Worm (Caenorhabditis elegans) whole organism, L1 larva: ENCODE data around the gene F26F4.5.

Source experiments
- C04F5.9 ChIP-seq: sonication (generic microtip); optimal IDR thresholded peaks from 2 replicates; lab custom pipeline; 2016; ENCODE audit warnings: missing genetic modification characterization, missing compliant biosample characterization
- F16B12.6 ChIP-seq: fragments of 150-350 bp; optimal IDR thresholded peaks from 2 replicates; lab custom pipeline; 2014; ENCODE audit warnings: missing biosample characterization, missing genetic modification characterization
- Y116A8C.19 ChIP-seq: sonication (generic microtip); optimal IDR thresholded peaks from 2 replicates; lab custom pipeline; 2016; ENCODE audit warnings: missing compliant biosample characterization, missing genetic modification characterization, borderline replicate concordance
- aly-2 ChIP-seq: fragments of 150-350 bp; optimal IDR thresholded peaks from 2 replicates; lab custom pipeline; 2014; ENCODE audit warnings: missing biosample characterization, missing genetic modification characterization
- ceh-88 ChIP-seq: fragments of 200-800 bp; sonication (Bioruptor generic); IDR thresholded peaks from 2 replicates; pipeline ENCODE4 v1.3.6; 2022; ENCODE audit warnings: missing genetic modification characterization, missing compliant biosample characterization
- ceh-90 ChIP-seq: sonication (generic microtip); optimal IDR thresholded peaks from 2 replicates; lab custom pipeline; 2016; ENCODE audit warnings: missing genetic modification characterization, missing compliant biosample characterization
- ces-1 ChIP-seq: fragments of 150-350 bp; optimal IDR thresholded peaks from 2 replicates; lab custom pipeline; 2014; ENCODE audit warnings: missing biosample characterization, missing genetic modification reagents, missing genetic modification characterization
- dpl-1 ChIP-seq, 3 experiments: fragments of 150-350 bp in 2 of 3; sonication (generic microtip) in 1 of 3; optimal IDR thresholded peaks; 2 replicates each; lab custom pipeline; 2014 to 2017; ENCODE audit warnings: missing biosample characterization in 3 of 3, missing genetic modification characterization in 3 of 3, missing genetic modification reagents in 3 of 3
- dsc-1 ChIP-seq: sonication (generic microtip); optimal IDR thresholded peaks from 2 replicates; lab custom pipeline; 2016; ENCODE audit warnings: mild to moderate bottlenecking, missing genetic modification characterization, missing compliant biosample characterization
- efl-1 ChIP-seq, 4 experiments: fragments of 150-350 bp; optimal IDR thresholded peaks in 3 of 4; peaks in 1 of 4; 1 replicate in 1 of 4; 2 replicates in 3 of 4; lab custom pipeline; 2014; ENCODE audit warnings: missing biosample characterization in 2 of 4, missing genetic modification characterization in 2 of 4, missing genetic modification reagents in 2 of 4
- efl-3 ChIP-seq: fragments of 200-800 bp; sonication (Bioruptor generic); optimal IDR thresholded peaks from 2 replicates; lab custom pipeline; 2018; ENCODE audit warnings: mild to moderate bottlenecking, missing genetic modification characterization, missing compliant biosample characterization
- egl-13 ChIP-seq: sonication (generic microtip); optimal IDR thresholded peaks from 2 replicates; lab custom pipeline; 2016; ENCODE audit warnings: missing genotype, missing genetic modification reagents, missing genetic modification characterization, missing compliant biosample characterization
- fkh-4 ChIP-seq: sonication (generic microtip); optimal IDR thresholded peaks from 2 replicates; lab custom pipeline; 2016; ENCODE audit warnings: missing compliant biosample characterization, missing genetic modification characterization, borderline replicate concordance
- fkh-8 ChIP-seq: sonication (generic microtip); optimal IDR thresholded peaks from 2 replicates; lab custom pipeline; 2016; ENCODE audit warnings: mild to moderate bottlenecking, missing genetic modification characterization, missing compliant biosample characterization
- fos-1 ChIP-seq: fragments of 150-350 bp; optimal IDR thresholded peaks from 2 replicates; lab custom pipeline; 2014; ENCODE audit warnings: missing biosample characterization, missing genetic modification characterization
- irx-1 ChIP-seq: sonication (generic microtip); optimal IDR thresholded peaks from 2 replicates; lab custom pipeline; 2016; ENCODE audit warnings: missing genetic modification characterization, missing compliant biosample characterization
- isw-1 ChIP-seq: fragments of 200-800 bp; sonication (Bioruptor generic); IDR thresholded peaks from 2 replicates; pipeline ENCODE4 v1.3.6; 2022; ENCODE audit warnings: missing genetic modification characterization, missing compliant biosample characterization
- lin-14 ChIP-seq: fragments of 200-800 bp; sonication (Bioruptor generic); optimal IDR thresholded peaks from 2 replicates; lab custom pipeline; 2018; ENCODE audit warnings: mild to moderate bottlenecking, missing genetic modification characterization, moderate library complexity, missing compliant biosample characterization
- lin-15B ChIP-seq: fragments of 150-350 bp; sonication (generic microtip); optimal IDR thresholded peaks from 3 replicates; lab custom pipeline; 2014; ENCODE audit warnings: missing biosample characterization, missing genetic modification characterization
- lin-35 ChIP-seq, 2 experiments: fragments of 150-350 bp; optimal IDR thresholded peaks; 2 replicates each; lab custom pipeline; 2014; ENCODE audit warnings: missing biosample characterization in 2 of 2, missing genetic modification characterization in 2 of 2, missing genetic modification reagents in 2 of 2
- lir-3 ChIP-seq: sonication (generic microtip); optimal IDR thresholded peaks from 2 replicates; lab custom pipeline; 2016; ENCODE audit warnings: mild to moderate bottlenecking, missing genetic modification characterization, moderate library complexity, missing compliant biosample characterization; ENCODE audit not compliant: poor library complexity
- lsy-2 ChIP-seq, 2 experiments: fragments of 150-350 bp; optimal IDR thresholded peaks; 2 replicates each; lab custom pipeline; 2014; ENCODE audit warnings: missing biosample characterization in 2 of 2, missing genetic modification characterization in 2 of 2
- mef-2 ChIP-seq: fragments of 150-350 bp; optimal IDR thresholded peaks from 2 replicates; lab custom pipeline; 2014; ENCODE audit warnings: missing biosample characterization, missing genetic modification characterization
- mep-1 ChIP-seq: fragments of 150-350 bp; optimal IDR thresholded peaks from 2 replicates; lab custom pipeline; 2014; ENCODE audit warnings: missing biosample characterization, missing genetic modification characterization
- nhr-19 ChIP-seq: fragments of 200-800 bp; sonication (Bioruptor generic); conservative IDR thresholded peaks from 2 replicates; pipeline ENCODE4 v1.3.6; 2022; ENCODE audit warnings: missing genetic modification characterization, missing compliant biosample characterization
- nhr-20 ChIP-seq: sonication (generic microtip); optimal IDR thresholded peaks from 2 replicates; lab custom pipeline; 2016; ENCODE audit warnings: mild to moderate bottlenecking, missing genetic modification characterization, missing compliant biosample characterization
- nhr-47 ChIP-seq: sonication (generic microtip); optimal IDR thresholded peaks from 2 replicates; lab custom pipeline; 2016; ENCODE audit warnings: mild to moderate bottlenecking, missing genetic modification characterization, moderate library complexity, missing compliant biosample characterization
- nhr-71 ChIP-seq: sonication (generic microtip); optimal IDR thresholded peaks from 2 replicates; lab custom pipeline; 2016; ENCODE audit warnings: mild to moderate bottlenecking, missing genetic modification characterization, moderate library complexity, missing compliant biosample characterization
- nhr-85 ChIP-seq: sonication (generic microtip); peaks from one replicate; lab custom pipeline; 2016; ENCODE audit warnings: missing genetic modification characterization, inconsistent platforms, missing compliant biosample characterization
- nhr-90 ChIP-seq: sonication (generic microtip); optimal IDR thresholded peaks from 2 replicates; lab custom pipeline; 2016; ENCODE audit warnings: mild to moderate bottlenecking, missing genetic modification characterization, missing compliant biosample characterization; ENCODE audit not compliant: poor library complexity
- pag-3 ChIP-seq: sonication (generic microtip); optimal IDR thresholded peaks from 2 replicates; lab custom pipeline; 2017; ENCODE audit warnings: missing genetic modification characterization, mild to moderate bottlenecking, missing compliant biosample characterization, antibody characterized with exemption, borderline replicate concordance; ENCODE audit not compliant: insufficient read depth
- pax-3 ChIP-seq: fragments of 200-800 bp; sonication (Bioruptor generic); optimal IDR thresholded peaks from 2 replicates; lab custom pipeline; 2018; ENCODE audit warnings: mild to moderate bottlenecking, missing genetic modification characterization, moderate library complexity, missing compliant biosample characterization
- rnt-1 ChIP-seq: sonication (generic microtip); optimal IDR thresholded peaks from 2 replicates; lab custom pipeline; 2016; ENCODE audit warnings: mild to moderate bottlenecking, missing genetic modification characterization, moderate library complexity, missing compliant biosample characterization
- snpc-4 ChIP-seq: fragments of 150-350 bp; optimal IDR thresholded peaks from 2 replicates; lab custom pipeline; 2014; ENCODE audit warnings: missing biosample characterization, missing genetic modification characterization
- snu-23 ChIP-seq: sonication (generic microtip); optimal IDR thresholded peaks from 2 replicates; lab custom pipeline; 2016; ENCODE audit warnings: missing genetic modification characterization, missing compliant biosample characterization
- sox-4 ChIP-seq: sonication (generic microtip); optimal IDR thresholded peaks from 2 replicates; lab custom pipeline; 2016; ENCODE audit warnings: missing genetic modification characterization, missing compliant biosample characterization
- swsn-7 ChIP-seq: sonication (generic microtip); optimal IDR thresholded peaks from 2 replicates; lab custom pipeline; 2016; ENCODE audit warnings: missing genetic modification characterization, missing compliant biosample characterization
- tbx-2 ChIP-seq: sonication (generic microtip); optimal IDR thresholded peaks from 2 replicates; lab custom pipeline; 2016; ENCODE audit warnings: missing genetic modification characterization, missing compliant biosample characterization
- unc-130 ChIP-seq: fragments of 150-350 bp; optimal IDR thresholded peaks from 2 replicates; lab custom pipeline; 2017; ENCODE audit warnings: missing biosample characterization, missing genetic modification characterization, inconsistent platforms
- unc-62 ChIP-seq: fragments of 150-350 bp; optimal IDR thresholded peaks from 2 replicates; lab custom pipeline; 2014; ENCODE audit warnings: missing biosample characterization, missing genetic modification reagents, missing genetic modification characterization
- unc-86 ChIP-seq: sonication (generic microtip); optimal IDR thresholded peaks from 2 replicates; lab custom pipeline; 2016; ENCODE audit warnings: missing genetic modification characterization, missing compliant biosample characterization
- unc-98 ChIP-seq: fragments of 200-800 bp; sonication (Bioruptor generic); IDR thresholded peaks from 2 replicates; pipeline ENCODE4 v1.3.6; 2022; ENCODE audit warnings: missing genetic modification characterization, missing compliant biosample characterization
- zip-4 ChIP-seq: fragments of 200-800 bp; sonication (Bioruptor generic); optimal IDR thresholded peaks from 2 replicates; lab custom pipeline; 2018; ENCODE audit warnings: mild to moderate bottlenecking, missing genetic modification characterization, moderate library complexity, missing compliant biosample characterization
- ztf-11 ChIP-seq, 2 experiments: sonication (generic microtip); optimal IDR thresholded peaks; 2 replicates each; lab custom pipeline; 2016 to 2017; ENCODE audit warnings: missing genetic modification characterization in 2 of 2, missing biosample characterization in 1 of 2, missing compliant biosample characterization in 1 of 2
- ztf-4 ChIP-seq: fragments of 150-350 bp; optimal IDR thresholded peaks from 2 replicates; lab custom pipeline; 2014; ENCODE audit warnings: missing biosample characterization, missing genetic modification characterization

Gene F26F4.5

DNA sequence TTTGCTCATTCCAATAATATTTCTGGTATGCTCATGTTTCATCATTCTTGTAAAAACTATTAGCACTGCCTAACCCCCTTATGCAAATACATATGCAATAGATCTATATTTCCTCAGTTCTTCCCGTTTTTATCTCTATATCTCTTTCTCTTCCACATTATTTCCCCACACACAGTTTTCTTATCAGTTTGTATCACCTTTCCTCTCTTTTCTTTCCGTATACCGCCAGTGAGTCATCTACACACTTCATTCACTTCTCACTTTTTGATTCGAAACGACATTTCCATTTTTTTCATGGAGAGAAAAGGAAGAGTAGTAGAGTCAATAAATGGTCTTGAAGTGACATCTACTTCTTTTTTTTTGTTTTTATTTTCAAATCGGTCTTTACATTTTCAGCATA lies 15.3 kb upstream of the F26F4.5 start (continued):
- TF ChIP-seq mef-2 (no peak), pax-3 (tag; lab: Kevin White, UChicago) (no peak), nhr-47 (tag; lab: Kevin White, UChicago) (no peak), nhr-19 (GFP tag; lab: Robert Waterston, UW) (no peak), fos-1 (tag; lab: Kevin White, UChicago) (no peak)

DNA sequence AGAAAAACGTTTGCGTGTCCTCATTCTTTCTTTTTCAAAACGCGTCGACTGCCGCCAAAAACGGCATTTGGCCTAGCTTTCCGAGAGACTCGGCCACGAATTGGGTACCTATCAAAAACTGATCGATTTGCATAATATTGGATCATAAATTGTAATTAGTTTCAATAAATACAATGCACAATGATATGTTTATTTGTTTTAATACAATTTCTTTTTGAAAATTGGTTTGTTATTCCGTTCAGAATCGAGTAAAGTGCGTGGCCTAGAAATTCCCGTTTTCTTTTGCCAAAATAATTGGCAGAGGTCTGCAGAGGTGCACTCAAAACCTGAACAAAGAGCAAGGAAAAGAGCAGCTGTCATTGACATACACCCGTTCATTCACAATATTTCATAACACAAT lies 14.4 kb upstream of the F26F4.5 start, which contains the start of gene F26F4.8:
TSS of gene F26F4.8 (minus strand) at position 69 of the 400 bp plus-strand sequence.
- TF ChIP-seq pag-3 (peak; percentile 73), isw-1 (GFP tag; lab: Robert Waterston, UW) (peak; percentile 37), lsy-2 (tag; optimal IDR thresholded peaks at IDR 0.05; lab: Kevin White, UChicago) (peak; percentile 35 to 51), snpc-4 (peak; percentile 16), irx-1 (tag; lab: Kevin White, UChicago) (peak; percentile 88), dpl-1 (GFP tag; optimal IDR thresholded peaks at IDR 0.05; lab: Kevin White, UChicago) (peak; percentile 52 to 84 (median 73)), nhr-71 (tag; lab: Kevin White, UChicago) (peak; percentile 68), efl-3 (GFP tag; lab: Kevin White, UChicago) (no peak), Y116A8C.19 (peak; percentile 5), swsn-7 (tag; lab: Kevin White, UChicago) (peak; percentile 19), efl-1 (optimal IDR thresholded peaks at IDR 0.05; lab: Kevin White, UChicago) (peak; percentile 61 to 76), efl-1 (GFP tag; optimal IDR thresholded peaks at IDR 0.05 in 1 of 2; lab: Kevin White, UChicago) (peak; percentile 84 to 98), C04F5.9 (tag; lab: Kevin White, UChicago) (peak; percentile 59), aly-2 (tag; lab: Kevin White, UChicago) (no peak), dsc-1 (tag; lab: Kevin White, UChicago) (peak; percentile 53), pax-3 (tag; lab: Kevin White, UChicago) (peak; percentile 69), egl-13 (tag; lab: Kevin White, UChicago) (peak; percentile 61), unc-62 (GFP tag; lab: Kevin White, UChicago) (no peak), nhr-85 (peak; percentile 69), nhr-47 (tag; lab: Kevin White, UChicago) (peak; percentile 66), ces-1 (GFP tag; lab: Kevin White, UChicago) (no peak), rnt-1 (tag; lab: Kevin White, UChicago) (peak; percentile 59), ceh-90 (tag; lab: Kevin White, UChicago) (peak; percentile 94), mep-1 (tag; lab: Kevin White, UChicago) (peak; percentile 39), unc-130 (tag; lab: Kevin White, UChicago) (no peak), ztf-11 (tag; optimal IDR thresholded peaks at IDR 0.05; lab: Kevin White, UChicago) (peak in 1 of 2 experiments; percentile 68), unc-86 (tag; lab: Kevin White, UChicago) (peak; percentile 26), fkh-8 (tag; lab: Kevin White, UChicago) (peak; percentile 57), F16B12.6 (no peak), lin-14 (GFP tag; lab: Kevin White, UChicago) (peak; percentile 64), tbx-2 (tag; lab: Kevin White, UChicago) (peak; percentile 70), ztf-4 (tag; lab: Kevin White, UChicago) (no peak), nhr-20 (tag; lab: Kevin White, UChicago) (peak; percentile 46), unc-98 (GFP tag; lab: Robert Waterston, UW) (peak; percentile 65), zip-4 (GFP tag; lab: Kevin White, UChicago) (no peak), snu-23 (peak; percentile 26), lin-15B (tag; lab: Kevin White, UChicago) (peak; percentile 30), ceh-88 (GFP tag; lab: Robert Waterston, UW) (no peak), fkh-4 (tag; lab: Kevin White, UChicago) (peak; percentile 88), lir-3 (tag; lab: Kevin White, UChicago) (peak; percentile 82), lin-35 (GFP tag; optimal IDR thresholded peaks at IDR 0.05; lab: Kevin White, UChicago) (peak; percentile 77 to 83), sox-4 (tag; lab: Kevin White, UChicago) (peak; percentile 46), nhr-90 (tag; lab: Kevin White, UChicago) (peak; percentile 63)
